Worm (Caenorhabditis elegans) whole organism, L4/young adult: Measurements from ENCODE around the gene T22F3.7.

Experiments
- W03F9.2 ChIP-seq: fragments of 150-350 bp; optimal IDR thresholded peaks from 2 replicates; lab custom pipeline; 2014; ENCODE audit warnings: missing biosample characterization, missing genetic modification characterization
- him-1 ChIP-seq: sonication (generic microtip); optimal IDR thresholded peaks from 2 replicates; lab custom pipeline; 2016; ENCODE audit warnings: missing genotype, missing genetic modification reagents, missing genetic modification characterization, missing compliant biosample characterization

DNA sequence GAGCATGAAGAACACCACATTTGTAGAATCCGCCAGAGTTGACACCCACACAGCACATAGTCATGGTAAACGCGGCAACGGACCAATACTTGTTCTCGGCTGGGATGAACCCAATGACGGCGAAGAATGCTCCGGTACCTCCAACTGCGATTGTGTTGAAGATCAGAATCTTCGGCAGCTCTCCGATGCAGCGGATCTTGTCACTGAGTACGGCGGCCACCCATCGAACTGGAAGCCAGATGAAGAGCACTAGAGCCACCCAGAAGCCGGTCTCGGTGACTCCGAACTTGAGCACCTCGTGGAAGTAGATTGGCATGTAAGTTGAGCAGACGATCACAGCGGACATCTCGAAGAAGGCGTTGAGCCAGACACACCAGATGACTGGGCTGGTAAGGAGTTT lies 12.6 kb upstream of the T22F3.7 start:
- TF ChIP-seq him-1 (tag; lab: Kevin White, UChicago) (no peak), W03F9.2 (tag; lab: Kevin White, UChicago) (no peak)
